Worm (Caenorhabditis elegans): ENCODE data around the gene C08E3.13.
"Not testable (repeated sequence)": the region's sequence is repeated elsewhere in the genome, so short reads cannot be mapped to it uniquely, and the experiment has no call there.

The C08E3.13 gene

DNA sequence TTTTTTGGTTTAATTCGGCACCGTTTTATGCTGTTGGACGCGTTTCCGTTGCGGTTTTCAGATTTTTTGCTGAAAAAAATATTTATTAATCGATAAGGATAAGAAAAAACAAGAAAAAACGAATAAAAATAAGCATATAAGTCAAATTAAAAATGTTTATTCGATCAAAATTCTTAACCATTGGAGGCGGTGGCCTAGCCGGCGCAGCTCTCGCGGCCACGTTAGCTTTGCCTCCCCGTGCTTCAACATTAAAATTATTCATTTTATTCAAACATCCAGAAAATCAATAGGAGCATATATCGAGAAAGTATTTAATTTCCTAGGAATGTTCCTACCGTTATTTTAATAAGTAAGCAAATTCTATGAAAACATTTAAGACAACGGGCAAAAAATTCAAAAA is 30.8 kb upstream of the C08E3.13 start, which contains the start of gene ZC204.14:
TSS of gene ZC204.14 (minus strand) at position 69 of the 400 bp plus-strand sequence.
- TF ChIP-seq B0310.2 (tag; optimal IDR thresholded peaks at IDR 0.05) = no peak
- no peak for TF ChIP-seq hmg-4 (GFP tag; optimal IDR thresholded peaks at IDR 0.05)
- TF ChIP-seq sea-1 (GFP tag; conservative IDR thresholded peaks at IDR 0.05) = no peak
- no peak for TF ChIP-seq hnd-1 (tag; optimal IDR thresholded peaks at IDR 0.05)
- TF ChIP-seq ets-7 (tag; optimal IDR thresholded peaks at IDR 0.05) = no peak
- TF ChIP-seq aly-1 (tag; optimal IDR thresholded peaks at IDR 0.05) = no peak
- TF ChIP-seq F13C5.2 (tag; optimal IDR thresholded peaks at IDR 0.05) = no peak
- no peak for TF ChIP-seq flt-1 (GFP tag; IDR thresholded peaks at IDR 0.05)
- no peak for TF ChIP-seq ceh-36 (tag; optimal IDR thresholded peaks at IDR 0.05)
- no peak for TF ChIP-seq ama-1 (optimal IDR thresholded peaks at IDR 0.05)
- TF ChIP-seq tra-4 (tag; optimal IDR thresholded peaks at IDR 0.05) = no peak
- TF ChIP-seq tbx-11 (GFP tag; IDR thresholded peaks at IDR 0.05) = no peak
- TF ChIP-seq tbx-37 (GFP tag; conservative IDR thresholded peaks at IDR 0.05) = no peak
- TF ChIP-seq pes-1 (GFP tag; IDR thresholded peaks at IDR 0.05) = no peak
- no peak for TF ChIP-seq scrt-1 (GFP tag; IDR thresholded peaks at IDR 0.05)
- TF ChIP-seq hmbx-1 (tag; optimal IDR thresholded peaks at IDR 0.05) = no peak
- no peak for TF ChIP-seq ceh-13 (GFP tag; optimal IDR thresholded peaks at IDR 0.05)

DNA sequence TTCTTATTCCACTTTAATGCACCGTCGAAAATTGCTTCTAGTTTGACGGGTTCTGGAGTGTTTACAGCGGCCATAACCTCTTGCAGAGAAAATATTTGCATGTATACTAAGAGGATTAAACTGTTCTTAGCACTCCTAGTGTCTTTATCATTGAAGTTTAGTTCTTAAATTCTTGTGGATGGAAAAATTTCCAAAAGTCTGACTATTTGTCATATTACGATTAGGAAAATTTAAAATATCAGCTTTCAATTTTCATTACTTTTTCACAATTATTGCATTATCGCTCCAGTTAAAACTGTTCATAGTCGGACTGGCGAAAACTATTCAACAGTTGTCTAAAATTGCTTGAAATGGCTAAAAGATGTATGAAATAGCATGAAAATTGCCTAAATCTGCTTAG is 28.8 kb upstream of the C08E3.13 start, which contains the start of gene ZC204.13:
TSS of gene ZC204.13 (minus strand) at position 101 of the 400 bp plus-strand sequence.
- TF ChIP-seq scrt-1 (GFP tag; IDR thresholded peaks at IDR 0.05); B0310.2 (tag; optimal IDR thresholded peaks at IDR 0.05); ama-1 (optimal IDR thresholded peaks at IDR 0.05): not testable (repeated sequence)

DNA sequence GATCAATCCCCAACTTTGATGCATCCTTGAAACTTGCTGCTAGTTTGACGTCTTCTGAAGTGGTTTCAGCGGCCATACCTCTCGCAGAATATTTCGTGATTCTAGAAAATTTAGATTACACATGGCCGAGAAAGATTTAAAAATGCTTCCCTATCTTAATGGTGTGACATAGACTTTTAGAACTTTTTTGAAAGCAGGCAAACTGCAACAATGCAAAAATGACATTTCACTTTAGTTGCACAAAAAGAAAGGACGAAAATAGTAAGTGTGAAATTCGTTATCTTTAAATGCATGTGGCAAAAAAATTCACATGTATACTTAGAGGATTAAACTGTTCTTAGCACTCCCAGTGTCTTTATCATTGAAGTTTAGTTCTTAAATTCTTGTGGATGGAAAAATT is 25.1 kb upstream of the C08E3.13 start, which contains the start of gene ZC204.12:
TSS of gene ZC204.12 (minus strand) at position 101 of the 400 bp plus-strand sequence.
- TF ChIP-seq ets-7 (tag; optimal IDR thresholded peaks at IDR 0.05) (no peak), hmbx-1 (tag; optimal IDR thresholded peaks at IDR 0.05) (no peak), scrt-1 (GFP tag; IDR thresholded peaks at IDR 0.05) (no peak), ceh-36 (tag; optimal IDR thresholded peaks at IDR 0.05) (no peak), B0310.2 (tag; optimal IDR thresholded peaks at IDR 0.05) (no peak), ama-1 (optimal IDR thresholded peaks at IDR 0.05) (no peak), tbx-11 (GFP tag; IDR thresholded peaks at IDR 0.05) (no peak), tbx-37 (GFP tag; conservative IDR thresholded peaks at IDR 0.05) (no peak), pes-1 (GFP tag; IDR thresholded peaks at IDR 0.05) (no peak), ceh-13 (GFP tag; optimal IDR thresholded peaks at IDR 0.05) (no peak), aly-1 (tag; optimal IDR thresholded peaks at IDR 0.05) (no peak), hmg-4 (GFP tag; optimal IDR thresholded peaks at IDR 0.05) (no peak), flt-1 (GFP tag; IDR thresholded peaks at IDR 0.05) (no peak), hnd-1 (tag; optimal IDR thresholded peaks at IDR 0.05) (no peak), tra-4 (tag; optimal IDR thresholded peaks at IDR 0.05) (no peak), F13C5.2 (tag; optimal IDR thresholded peaks at IDR 0.05) (no peak), sea-1 (GFP tag; conservative IDR thresholded peaks at IDR 0.05) (no peak)

DNA sequence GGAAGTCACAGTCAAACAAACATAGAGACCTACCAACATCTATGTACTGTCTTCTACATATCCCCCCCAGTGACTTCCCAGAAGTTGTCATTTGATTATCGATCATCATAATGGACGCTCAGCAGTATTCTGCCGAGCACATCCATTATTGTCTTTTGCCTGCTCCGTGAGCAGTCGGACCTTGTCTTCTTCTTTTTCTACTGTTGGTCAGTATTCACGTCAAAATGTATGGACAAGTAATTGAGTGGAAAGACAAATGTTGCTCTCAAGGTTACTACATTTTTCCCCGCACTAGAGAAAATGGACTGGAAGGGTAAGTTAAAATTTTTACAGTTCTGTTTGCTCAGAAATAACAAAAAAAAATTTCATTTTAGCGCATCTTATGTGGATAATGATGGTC is 22.8 kb upstream of the C08E3.13 start, which contains the start of gene btb-12:
TSS of gene btb-12 (plus strand) at position 301 of the 400 bp plus-strand sequence.
- TF ChIP-seq F13C5.2 (tag; optimal IDR thresholded peaks at IDR 0.05) (no peak), ceh-36 (tag; optimal IDR thresholded peaks at IDR 0.05) (no peak), pes-1 (GFP tag; IDR thresholded peaks at IDR 0.05) (no peak), ama-1 (optimal IDR thresholded peaks at IDR 0.05) (no peak)

DNA sequence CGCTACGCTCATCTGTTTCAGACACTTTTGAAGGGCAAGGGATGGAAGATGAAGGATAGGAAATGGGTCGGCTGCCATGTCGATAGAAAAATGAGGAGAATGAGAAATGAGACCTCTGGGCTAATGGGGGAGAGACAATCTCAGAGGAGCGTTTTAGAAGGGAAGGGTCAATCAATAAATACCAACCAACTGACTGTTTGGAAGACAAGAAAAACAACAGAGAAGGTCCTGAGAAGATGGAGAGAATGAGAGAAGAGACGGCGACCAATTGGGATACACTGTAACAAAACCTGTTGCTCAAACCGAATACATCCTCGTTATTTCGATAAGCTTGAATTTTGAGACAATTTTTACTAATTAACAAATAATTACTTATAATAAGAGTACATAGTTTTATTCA is 21.3 kb upstream of the C08E3.13 start, which contains the start of gene fbxb-15:
TSS of gene fbxb-15 (minus strand) at position 101 of the 400 bp plus-strand sequence.
- no peak for TF ChIP-seq ets-7 (tag; optimal IDR thresholded peaks at IDR 0.05)
- no peak for TF ChIP-seq hmbx-1 (tag; optimal IDR thresholded peaks at IDR 0.05)
- TF ChIP-seq ceh-13 (GFP tag; optimal IDR thresholded peaks at IDR 0.05) = no peak

DNA sequence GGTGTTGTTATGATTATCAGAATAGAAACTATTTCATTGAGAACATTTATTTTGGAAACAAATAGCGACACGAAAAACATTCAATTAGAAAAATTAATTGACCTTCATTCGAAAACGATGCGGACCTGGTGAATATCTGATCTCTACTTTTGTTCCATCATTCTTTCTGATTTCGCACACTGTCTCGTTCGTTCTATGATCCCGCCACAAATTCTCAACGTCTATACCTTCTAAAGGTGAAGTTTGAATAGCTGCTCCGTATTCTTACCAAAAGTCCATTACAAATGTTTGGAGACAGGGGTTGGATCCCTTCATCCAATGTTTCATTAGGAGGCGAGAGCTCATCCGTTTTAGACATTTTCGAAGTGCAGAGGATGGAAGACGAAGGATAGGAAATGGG is 19.7 kb upstream of the C08E3.13 start, which contains the start of gene fbxb-16:
TSS of gene fbxb-16 (minus strand) at position 101 of the 400 bp plus-strand sequence.
- TF ChIP-seq hmg-4 (GFP tag; optimal IDR thresholded peaks at IDR 0.05) (no peak), hmbx-1 (tag; optimal IDR thresholded peaks at IDR 0.05) (no peak), F13C5.2 (tag; optimal IDR thresholded peaks at IDR 0.05) (no peak), ceh-13 (GFP tag; optimal IDR thresholded peaks at IDR 0.05) (no peak), ceh-36 (tag; optimal IDR thresholded peaks at IDR 0.05) (no peak), sea-1 (GFP tag; conservative IDR thresholded peaks at IDR 0.05) (no peak), tra-4 (tag; optimal IDR thresholded peaks at IDR 0.05) (no peak), aly-1 (tag; optimal IDR thresholded peaks at IDR 0.05) (no peak)

DNA sequence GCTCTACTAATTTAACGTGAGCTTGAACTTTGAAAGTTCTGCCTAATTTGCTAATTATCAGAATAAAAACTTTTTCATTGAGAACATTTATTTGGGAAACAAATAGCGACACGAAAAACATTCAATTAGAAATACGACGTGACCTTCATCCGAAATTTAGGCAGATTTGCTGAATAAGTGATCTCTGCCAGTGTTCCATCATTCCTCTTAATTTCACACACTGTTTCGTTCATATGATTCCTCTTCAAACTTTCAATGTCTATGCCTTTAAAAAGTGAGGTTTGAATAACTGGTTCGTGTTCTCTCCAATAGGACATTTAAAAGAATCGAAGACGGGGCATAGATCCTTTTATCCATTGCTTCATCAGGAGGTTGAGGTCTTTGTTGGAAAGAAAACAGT is 18.4 kb upstream of the C08E3.13 start, which contains the start of gene fbxb-20:
TSS of gene fbxb-20 (minus strand) at position 101 of the 400 bp plus-strand sequence.
- no peak for TF ChIP-seq B0310.2 (tag; optimal IDR thresholded peaks at IDR 0.05)
- no peak for TF ChIP-seq tbx-11 (GFP tag; IDR thresholded peaks at IDR 0.05)
- TF ChIP-seq ama-1 (optimal IDR thresholded peaks at IDR 0.05) = no peak

DNA sequence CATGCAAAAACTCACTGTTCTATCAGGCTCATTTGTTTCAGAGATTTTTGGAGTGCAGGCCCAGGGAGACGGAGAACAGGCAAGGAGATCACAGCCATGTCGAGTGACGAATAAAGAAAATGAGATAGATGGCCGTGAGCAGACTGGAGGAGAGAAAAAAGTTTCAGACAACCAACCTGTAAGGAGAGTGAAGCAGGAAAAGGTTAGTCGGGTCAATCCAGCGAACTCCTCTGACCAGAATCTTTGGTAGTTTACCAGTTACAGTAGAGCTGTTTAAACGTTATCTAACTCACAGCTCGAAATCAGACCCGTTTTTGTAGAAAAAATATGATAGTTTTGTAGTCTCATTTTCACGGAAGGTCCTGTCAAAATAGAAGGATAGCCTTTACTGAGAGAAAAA is 16.7 kb upstream of the C08E3.13 start, which contains the start of gene fbxb-21:
TSS of gene fbxb-21 (minus strand) at position 101 of the 400 bp plus-strand sequence.
- no peak for TF ChIP-seq sea-1 (GFP tag; conservative IDR thresholded peaks at IDR 0.05)
- no peak for TF ChIP-seq tra-4 (tag; optimal IDR thresholded peaks at IDR 0.05)
- no peak for TF ChIP-seq ceh-36 (tag; optimal IDR thresholded peaks at IDR 0.05)
- no peak for TF ChIP-seq tbx-37 (GFP tag; conservative IDR thresholded peaks at IDR 0.05)
- TF ChIP-seq flt-1 (GFP tag; IDR thresholded peaks at IDR 0.05) = no peak
- no peak for TF ChIP-seq ama-1 (optimal IDR thresholded peaks at IDR 0.05)
- no peak for TF ChIP-seq F13C5.2 (tag; optimal IDR thresholded peaks at IDR 0.05)
- TF ChIP-seq tbx-11 (GFP tag; IDR thresholded peaks at IDR 0.05) = no peak
